Fruit fly (Drosophila melanogaster) whole organism, pupa: ENCODE measurements around the gene CG7950.

Experiments used
- CG14655 ChIP-seq: fragments of 200-800 bp; sonication (Bioruptor generic); optimal IDR thresholded peaks from 3 replicates; lab custom pipeline; 2017; ENCODE audit warnings: mild to moderate bottlenecking, missing biosample characterization, missing genetic modification reagents, missing genetic modification characterization
- CG17806 ChIP-seq: fragments of 200-800 bp; sonication (Bioruptor generic); optimal IDR thresholded peaks from 2 replicates; lab custom pipeline; 2018; ENCODE audit warnings: missing biosample characterization, mild to moderate bottlenecking, missing genetic modification characterization, moderate library complexity
- Snoo ChIP-seq: fragments of 200-800 bp; sonication (Bioruptor generic); optimal IDR thresholded peaks from 3 replicates; lab custom pipeline; 2017; ENCODE audit warnings: missing biosample characterization, mild to moderate bottlenecking, missing genetic modification characterization, inconsistent platforms

- TF ChIP-seq CG14655 (no peak), CG17806 (tag; lab: Kevin White, UChicago) (no peak), Snoo (no peak)
Measured at dm6 chr3R:30100325-30100975, 43.8 kb downstream of the CG7950 start.
